3 worm cellular contexts compared by ENCODE assay signal in genomic region chrV:13961927-13962419, ce11.
TF ChIP-seq lines count a peak whose summit lies in the region.

algn-13 (minus strand) TSS chrV:13961977.
R10D12.13 (plus strand) TSS chrV:13962417.

TF ChIP-seq in whole organism, L1 larva, 84 proteins besides CTCF, POLR2A, EP300 and RAD21 (continued from another document):
- TF ChIP-seq C16A3.4 (tag; optimal IDR thresholded peaks at IDR 0.05; lab: Kevin White, UChicago) (peak; percentile 51), zip-4 (GFP tag; optimal IDR thresholded peaks at IDR 0.05; lab: Kevin White, UChicago) (peak; percentile 6), unc-30 (tag; optimal IDR thresholded peaks at IDR 0.05; lab: Kevin White, UChicago) (no peak), nhr-90 (tag; optimal IDR thresholded peaks at IDR 0.05; lab: Kevin White, UChicago; ENCODE audit: poor library complexity) (peak; percentile 65), unc-130 (tag; optimal IDR thresholded peaks at IDR 0.05; lab: Kevin White, UChicago) (peak; percentile 75), nhr-47 (tag; optimal IDR thresholded peaks at IDR 0.05; lab: Kevin White, UChicago) (peak; percentile 64), fkh-8 (tag; optimal IDR thresholded peaks at IDR 0.05; lab: Kevin White, UChicago) (peak; percentile 5), xbp-1 (tag; optimal IDR thresholded peaks at IDR 0.05; lab: Kevin White, UChicago) (peak; percentile 40), swsn-7 (tag; optimal IDR thresholded peaks at IDR 0.05; lab: Kevin White, UChicago) (peak; percentile 64), unc-86 (tag; optimal IDR thresholded peaks at IDR 0.05; lab: Kevin White, UChicago) (peak; percentile 14), tbx-2 (tag; optimal IDR thresholded peaks at IDR 0.05; lab: Kevin White, UChicago) (peak; percentile 36), ceh-82 (tag; optimal IDR thresholded peaks at IDR 0.05; lab: Kevin White, UChicago) (peak; percentile 51 to 54 (median 52)), ama-1 (optimal IDR thresholded peaks at IDR 0.05; lab: Kevin White, UChicago) (no peak), ces-1 (GFP tag; optimal IDR thresholded peaks at IDR 0.05; lab: Kevin White, UChicago) (no peak), lin-13 (GFP tag; optimal IDR thresholded peaks at IDR 0.05; lab: Kevin White, UChicago) (peak; percentile 59), nhr-71 (tag; optimal IDR thresholded peaks at IDR 0.05; lab: Kevin White, UChicago) (peak; percentile 63), elt-3 (tag; optimal IDR thresholded peaks at IDR 0.05; lab: Kevin White, UChicago) (peak in 1 of 6 experiments; percentile 31), lin-39 (tag; optimal IDR thresholded peaks at IDR 0.05; lab: Kevin White, UChicago) (peak; percentile 43), blmp-1 (tag; optimal IDR thresholded peaks at IDR 0.05; lab: Kevin White, UChicago) (peak; percentile 49), isw-1 (GFP tag; IDR thresholded peaks at IDR 0.05; lab: Robert Waterston, UW) (peak; percentile 27; the same call in 1 of the 2 replicates), nhr-237 (tag; optimal IDR thresholded peaks at IDR 0.05; lab: Kevin White, UChicago) (no peak), sox-4 (tag; optimal IDR thresholded peaks at IDR 0.05; lab: Kevin White, UChicago) (no peak), ceh-90 (tag; optimal IDR thresholded peaks at IDR 0.05; lab: Kevin White, UChicago) (no peak), grh-1 (GFP tag; IDR thresholded peaks at IDR 0.05; lab: Robert Waterston, UW) (0 out of 2 replicates have a peak, but pooled peaks have one; percentile 26), vab-15 (tag; optimal IDR thresholded peaks at IDR 0.05; lab: Kevin White, UChicago) (no peak), lin-35 (GFP tag; optimal IDR thresholded peaks at IDR 0.05; lab: Kevin White, UChicago) (peak; percentile 60 to 63), aha-1 (tag; optimal IDR thresholded peaks at IDR 0.05; lab: Kevin White, UChicago) (no peak), ceh-88 (GFP tag; IDR thresholded peaks at IDR 0.05; lab: Robert Waterston, UW) (no peak), snpc-4 (tag; optimal IDR thresholded peaks at IDR 0.05; lab: Kevin White, UChicago) (peak; percentile 69), aly-2 (tag; optimal IDR thresholded peaks at IDR 0.05; lab: Kevin White, UChicago) (no peak), elt-2 (tag; optimal IDR thresholded peaks at IDR 0.05; lab: Kevin White, UChicago) (peak; percentile 53), C34B4.2 (tag; optimal IDR thresholded peaks at IDR 0.05; lab: Kevin White, UChicago) (no peak), hlh-17 (GFP tag; optimal IDR thresholded peaks at IDR 0.05; lab: Kevin White, UChicago; ENCODE audit: borderline replicate concordance) (no peak), lir-3 (tag; optimal IDR thresholded peaks at IDR 0.05; lab: Kevin White, UChicago; ENCODE audit: poor library complexity) (peak; percentile 41), lsy-2 (tag; optimal IDR thresholded peaks at IDR 0.05; lab: Kevin White, UChicago) (peak; percentile 59 to 67), pag-3 (tag; optimal IDR thresholded peaks at IDR 0.05; lab: Kevin White, UChicago; ENCODE audit: borderline replicate concordance, insufficient read depth) (no peak), zag-1 (tag; optimal IDR thresholded peaks at IDR 0.05; lab: Kevin White, UChicago) (no peak), egl-13 (tag; optimal IDR thresholded peaks at IDR 0.05; lab: Kevin White, UChicago) (no peak)

TF ChIP-seq in whole organism, L3 larva, 47 proteins besides CTCF, POLR2A, EP300 and RAD21 (continued from another document):
- TF ChIP-seq fkh-10 (GFP tag; optimal IDR thresholded peaks at IDR 0.05; lab: Kevin White, UChicago) (no peak), nhr-25 (tag; optimal IDR thresholded peaks at IDR 0.05; lab: Kevin White, UChicago) (no peak), pha-4 (tag; optimal IDR thresholded peaks at IDR 0.05; lab: Kevin White, UChicago) (peak; percentile 44), daf-12 (tag; optimal IDR thresholded peaks at IDR 0.05; lab: Kevin White, UChicago) (no peak), egl-27 (tag; optimal IDR thresholded peaks at IDR 0.05; lab: Kevin White, UChicago) (no peak), lin-39 (tag; optimal IDR thresholded peaks at IDR 0.05; lab: Kevin White, UChicago) (no peak)

TF ChIP-seq in whole organism, young adult, 124 proteins besides CTCF, POLR2A, EP300 and RAD21 (continued from another document):
- TF ChIP-seq nhr-27 (tag; optimal IDR thresholded peaks at IDR 0.05; lab: Kevin White, UChicago) (no peak), snpc-4 (GFP tag; optimal IDR thresholded peaks at IDR 0.05; lab: Kevin White, UChicago) (peak; percentile 65), snpc-4 (tag; optimal IDR thresholded peaks at IDR 0.05; lab: Kevin White, UChicago) (peak in 3 of 4 experiments; percentile 54 to 84 (median 57)), F33H1.4 (GFP tag; IDR thresholded peaks at IDR 0.05; lab: Robert Waterston, UW) (peak; percentile 59), xnd-1 (tag; optimal IDR thresholded peaks at IDR 0.05; lab: Kevin White, UChicago) (peak; percentile 65), dpl-1 (GFP tag; optimal IDR thresholded peaks at IDR 0.05; lab: Kevin White, UChicago) (peak; percentile 51), let-607 (tag; optimal IDR thresholded peaks at IDR 0.05; lab: Kevin White, UChicago) (no peak), zim-3 (tag; optimal IDR thresholded peaks at IDR 0.05; lab: Kevin White, UChicago) (no peak), tbx-9 (tag; optimal IDR thresholded peaks at IDR 0.05; lab: Kevin White, UChicago; ENCODE audit: borderline replicate concordance) (no peak), fkh-3 (tag; optimal IDR thresholded peaks at IDR 0.05; lab: Kevin White, UChicago) (no peak), D2030.7 (GFP tag; IDR thresholded peaks at IDR 0.05; lab: Robert Waterston, UW) (peak; percentile 71), nhr-80 (tag; optimal IDR thresholded peaks at IDR 0.05; lab: Kevin White, UChicago) (peak; percentile 8), akir-1 (GFP tag; optimal IDR thresholded peaks at IDR 0.05; lab: Kevin White, UChicago) (no peak), ztf-18 (tag; optimal IDR thresholded peaks at IDR 0.05; lab: Kevin White, UChicago) (peak; percentile 37), aptf-2 (GFP tag; conservative IDR thresholded peaks at IDR 0.05; lab: Robert Waterston, UW) (no peak), F23B12.7 (tag; optimal IDR thresholded peaks at IDR 0.05; lab: Kevin White, UChicago; ENCODE audit: insufficient read depth) (peak; percentile 31), ztf-28 (GFP tag; IDR thresholded peaks at IDR 0.05; lab: Robert Waterston, UW) (0 out of 2 replicates have a peak, but pooled peaks have one; percentile 34), B0261.1 (tag; optimal IDR thresholded peaks at IDR 0.05; lab: Kevin White, UChicago) (no peak), F39B2.1 (GFP tag; IDR thresholded peaks at IDR 0.05; lab: Robert Waterston, UW) (no peak), cebp-2 (GFP tag; IDR thresholded peaks at IDR 0.05; lab: Robert Waterston, UW) (no peak), chd-7 (tag; optimal IDR thresholded peaks at IDR 0.05; lab: Kevin White, UChicago) (no peak), ama-1 (optimal IDR thresholded peaks at IDR 0.05; lab: Kevin White, UChicago) (no peak), ama-1 (GFP tag; optimal IDR thresholded peaks at IDR 0.05; lab: Kevin White, UChicago) (peak in 1 of 2 experiments; percentile 28), hlh-12 (tag; optimal IDR thresholded peaks at IDR 0.05; lab: Kevin White, UChicago) (no peak), atf-7 (tag; optimal IDR thresholded peaks at IDR 0.05; lab: Kevin White, UChicago) (no peak), tbp1 (GFP tag; optimal IDR thresholded peaks at IDR 0.05; lab: Kevin White, UChicago) (peak; percentile 54), unc-130 (GFP tag; optimal IDR thresholded peaks at IDR 0.05; lab: Kevin White, UChicago) (peak; percentile 41), aptf-3 (GFP tag; IDR thresholded peaks at IDR 0.05; lab: Robert Waterston, UW) (no peak), pbrm-1 (GFP tag; IDR thresholded peaks at IDR 0.05; lab: Robert Waterston, UW) (peak; percentile 78), pha-4 (tag; optimal IDR thresholded peaks at IDR 0.05; lab: Kevin White, UChicago) (no peak), hmg-1.2 (GFP tag; IDR thresholded peaks at IDR 0.05; lab: Robert Waterston, UW) (peak; percentile 52), F37B4.10 (GFP tag; IDR thresholded peaks at IDR 0.05; lab: Robert Waterston, UW) (no peak), C06A6.2 (GFP tag; conservative IDR thresholded peaks at IDR 0.05; lab: Robert Waterston, UW) (peak; percentile 49; the same call in 1 of the 2 replicates), ceh-79 (tag; optimal IDR thresholded peaks at IDR 0.05; lab: Kevin White, UChicago) (no peak), efl-1 (GFP tag; optimal IDR thresholded peaks at IDR 0.05; lab: Kevin White, UChicago) (peak; percentile 89), madf-8 (GFP tag; conservative IDR thresholded peaks at IDR 0.05; lab: Robert Waterston, UW) (peak; percentile 76), K11D2.4 (GFP tag; IDR thresholded peaks at IDR 0.05; lab: Robert Waterston, UW) (no peak), Y53F4B.3 (GFP tag; IDR thresholded peaks at IDR 0.05; lab: Robert Waterston, UW) (no peak), B0035.1 (tag; optimal IDR thresholded peaks at IDR 0.05; lab: Kevin White, UChicago) (no peak), B0019.2 (GFP tag; conservative IDR thresholded peaks at IDR 0.05; lab: Robert Waterston, UW) (no peak), ceh-27 (GFP tag; optimal IDR thresholded peaks at IDR 0.05; lab: Kevin White, UChicago) (peak; percentile 16), ceh-91 (GFP tag; IDR thresholded peaks at IDR 0.05; lab: Robert Waterston, UW) (peak; percentile 67), snpc-1.1 (tag; optimal IDR thresholded peaks at IDR 0.05; lab: Kevin White, UChicago; ENCODE audit: insufficient read depth) (peak; percentile 82), Y56A3A.18 (GFP tag; IDR thresholded peaks at IDR 0.05; lab: Robert Waterston, UW) (no peak), T26A5.8 (tag; optimal IDR thresholded peaks at IDR 0.05; lab: Kevin White, UChicago) (no peak), dox-1 (GFP tag; IDR thresholded peaks at IDR 0.05; lab: Robert Waterston, UW) (peak; percentile 77), cebp-1 (GFP tag; IDR thresholded peaks at IDR 0.05; lab: Robert Waterston, UW) (no peak), cebp-1 (tag; optimal IDR thresholded peaks at IDR 0.05; lab: Kevin White, UChicago) (peak; percentile 65), sdz-38 (tag; optimal IDR thresholded peaks at IDR 0.05; lab: Kevin White, UChicago) (no peak), mcd-1 (GFP tag; IDR thresholded peaks at IDR 0.05; lab: Robert Waterston, UW) (peak; percentile 75), hmg-20 (GFP tag; IDR thresholded peaks at IDR 0.05; lab: Robert Waterston, UW) (0 out of 2 replicates have a peak, but pooled peaks have one; percentile 7), ZK185.1 (tag; optimal IDR thresholded peaks at IDR 0.05; lab: Kevin White, UChicago; ENCODE audit: poor library complexity, severe bottlenecking) (peak; percentile 79), snpc-3.4 (tag; optimal IDR thresholded peaks at IDR 0.05; lab: Kevin White, UChicago) (peak; percentile 92), attf-6 (GFP tag; IDR thresholded peaks at IDR 0.05; lab: Robert Waterston, UW) (no peak), ekl-4 (GFP tag; IDR thresholded peaks at IDR 0.05; lab: Robert Waterston, UW) (peak; percentile 17; the same call in 1 of the 2 replicates), rec-8 (tag; optimal IDR thresholded peaks at IDR 0.05; lab: Kevin White, UChicago) (no peak), ztf-25 (GFP tag; IDR thresholded peaks at IDR 0.05; lab: Robert Waterston, UW) (no peak), ceh-100 (GFP tag; IDR thresholded peaks at IDR 0.05; lab: Robert Waterston, UW) (peak; percentile 76), attf-3 (GFP tag; conservative IDR thresholded peaks at IDR 0.05; lab: Robert Waterston, UW) (0 out of 2 replicates have a peak, but pooled peaks have one; percentile 21), ztf-26 (tag; optimal IDR thresholded peaks at IDR 0.05; lab: Kevin White, UChicago) (no peak), nfya-2 (GFP tag; IDR thresholded peaks at IDR 0.05; lab: Robert Waterston, UW) (no peak)
TF ChIP-seq in whole organism, young adult: peak in this region for 45.
